Fruit fly (Drosophila melanogaster): ENCODE results near the gene Chrac-14.

DNA sequence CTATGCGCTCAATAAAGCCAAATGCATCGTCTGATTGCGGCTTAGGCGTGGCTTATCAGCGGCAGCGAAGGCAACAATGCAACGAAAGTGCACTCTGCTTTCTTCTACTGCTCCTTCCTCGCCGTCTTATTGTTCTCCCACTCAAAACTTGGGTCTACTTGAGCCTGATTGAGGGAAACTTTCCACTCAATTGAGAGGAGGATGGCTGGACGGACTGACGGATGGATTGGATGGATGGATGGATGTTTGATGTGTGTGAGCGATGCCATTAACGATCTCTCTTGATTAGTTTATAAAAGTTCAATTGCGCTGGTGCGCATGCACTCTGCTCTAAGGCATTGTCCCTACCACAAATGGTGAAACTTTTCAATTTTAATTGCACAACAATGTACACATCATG, 14.2 kb upstream of the Chrac-14 start:
- TF ChIP-seq psq (optimal IDR thresholded peaks at IDR 0.05): no peak
- no peak for TF ChIP-seq ttk (optimal IDR thresholded peaks at IDR 0.05)
- no peak for TF ChIP-seq Sin3A (optimal IDR thresholded peaks at IDR 0.05)
- no peak for TF ChIP-seq h (optimal IDR thresholded peaks at IDR 0.05)
- no peak for TF ChIP-seq Myc (optimal IDR thresholded peaks at IDR 0.05)

Data from Kc167 (cell line).